Fruit fly (Drosophila melanogaster): Measurements from ENCODE around the gene CG44038.

CG44038 gene

DNA sequence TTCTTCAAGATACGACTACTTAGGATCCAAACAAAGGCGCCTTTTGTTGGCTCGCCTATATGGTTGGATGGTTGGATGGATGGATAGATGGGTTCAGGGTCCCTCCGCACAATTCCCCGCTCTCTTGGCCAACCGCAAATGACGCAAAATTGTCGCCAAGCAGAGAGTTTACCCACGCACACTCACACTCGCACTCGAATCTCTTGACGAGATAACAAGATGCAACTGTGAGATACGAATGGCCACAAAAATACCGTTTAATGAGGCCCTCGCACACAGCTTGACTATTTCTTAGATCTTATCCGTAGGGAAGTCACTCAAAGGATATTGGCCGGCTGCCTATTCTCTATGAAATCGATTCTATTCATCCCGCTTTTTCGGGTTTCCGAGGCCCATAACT is 950 bp upstream of the CG44038 start (continued):
- no peak for TF ChIP-seq CG2116 (GFP tag; optimal IDR thresholded peaks at IDR 0.05)

DNA sequence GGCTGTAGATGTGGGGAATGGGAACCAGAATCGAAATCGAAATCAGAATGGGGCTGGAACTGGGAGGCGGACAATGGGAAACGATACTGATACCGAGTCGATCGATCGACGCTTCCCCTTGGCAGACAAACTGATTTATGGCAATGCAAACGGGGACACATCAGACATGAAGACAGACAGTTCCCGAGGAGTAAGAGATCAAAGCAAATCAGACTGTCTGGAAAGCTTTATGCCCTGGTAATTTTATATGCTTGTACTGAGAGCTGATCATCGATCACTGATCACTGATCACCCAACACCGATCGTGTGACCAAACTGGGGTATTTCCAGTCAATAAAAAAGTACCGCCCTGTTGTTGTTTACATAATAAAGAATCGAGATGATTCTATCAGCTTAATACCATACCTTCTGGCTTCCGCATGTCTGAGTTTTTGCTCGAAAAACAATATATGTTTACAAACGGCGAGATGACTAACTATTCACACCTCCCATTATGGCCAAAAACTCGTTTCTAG is 9.2 kb downstream of the CG44038 start:
- TF ChIP-seq grau (tag; optimal IDR thresholded peaks at IDR 0.05) (no peak), CG34376 (GFP tag; optimal IDR thresholded peaks at IDR 0.05) (peak; percentile 42), ssp (GFP tag; IDR thresholded peaks at IDR 0.05) (no peak), trh (GFP tag; optimal IDR thresholded peaks at IDR 0.05) (no peak), twi (tag; optimal IDR thresholded peaks at IDR 0.05) (peak; percentile 12), Ets97D (GFP tag; optimal IDR thresholded peaks at IDR 0.05) (no peak), H2.0 (GFP tag; IDR thresholded peaks at IDR 0.05) (no peak)

dm6 chr3R:12270590-12270989 is 9.8 kb downstream of the CG44038 start, which contains the start of gene CG17738:
Gene CG17738, plus strand, starts transcription at chr3R:12270890.
- TF ChIP-seq eve (GFP tag; optimal IDR thresholded peaks at IDR 0.05) (peak in 1 of 2 experiments; percentile 3), hkb (optimal IDR thresholded peaks at IDR 0.05) (no peak), hkb (GFP tag; IDR thresholded peaks at IDR 0.05) (no peak), crp (GFP tag; optimal IDR thresholded peaks at IDR 0.05) (no peak), CG12769 (tag; optimal IDR thresholded peaks at IDR 0.05) (peak; percentile 13), MTF-1 (GFP tag; optimal IDR thresholded peaks at IDR 0.05; ENCODE audit: borderline replicate concordance) (no peak), dysf (GFP tag; IDR thresholded peaks at IDR 0.05) (no peak), fd64A (GFP tag; optimal IDR thresholded peaks at IDR 0.05) (no peak), cas (GFP tag; IDR thresholded peaks at IDR 0.05) (no peak)

dm6 chr3R:12272826-12273225 is 12.1 kb downstream of the CG44038 start, which contains the start of gene Sfp87B:
Gene Sfp87B, plus strand, starts transcription at chr3R:12273126.
- TF ChIP-seq pros (GFP tag; optimal IDR thresholded peaks at IDR 0.05) (no peak), CG9215 (GFP tag; IDR thresholded peaks at IDR 0.05) (no peak), Hey (tag; optimal IDR thresholded peaks at IDR 0.05) (no peak), pho (GFP tag; optimal IDR thresholded peaks at IDR 0.05) (no peak), CG10543 (GFP tag; optimal IDR thresholded peaks at IDR 0.05) (no peak), CG10147 (GFP tag; optimal IDR thresholded peaks at IDR 0.05) (no peak), sqz (GFP tag; optimal IDR thresholded peaks at IDR 0.05) (no peak), onecut (GFP tag; IDR thresholded peaks at IDR 0.05) (no peak)

DNA sequence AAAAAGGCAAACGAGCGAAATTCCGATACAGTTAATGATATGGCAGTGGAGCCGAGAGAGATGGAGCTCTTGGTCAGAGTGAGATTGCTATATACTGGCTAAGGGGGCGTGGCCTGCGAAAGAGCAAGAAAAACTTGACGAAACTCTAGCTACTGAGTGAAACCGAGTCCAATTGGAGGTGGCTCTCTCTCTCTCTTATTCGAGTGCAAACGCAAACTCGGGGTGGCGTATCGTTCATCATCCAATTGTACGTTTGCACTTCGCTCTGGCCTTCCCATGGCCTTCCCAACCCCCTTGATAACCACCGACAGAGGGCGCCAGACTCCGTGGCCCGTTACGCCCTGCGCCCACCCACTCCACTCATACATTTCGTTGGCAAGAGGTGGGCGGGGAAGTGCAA is 18.2 kb downstream of the CG44038 start:
- TF ChIP-seq CG2116 (GFP tag; optimal IDR thresholded peaks at IDR 0.05) (no peak), Deaf1 (tag; optimal IDR thresholded peaks at IDR 0.05) (peak; percentile 65), CG18476 (GFP tag; optimal IDR thresholded peaks at IDR 0.05) (no peak), aop (GFP tag; IDR thresholded peaks at IDR 0.05) (no peak), CTCF (GFP tag; optimal IDR thresholded peaks at IDR 0.05) (peak; percentile 87), seq (GFP tag; IDR thresholded peaks at IDR 0.05) (peak; percentile 65; the same call in 1 of the 2 replicates), chinmo (GFP tag; IDR thresholded peaks at IDR 0.05; ENCODE audit: partially characterized antibody) (peak; percentile 48; the same call in 1 of the 4 replicates), CG3163 (GFP tag; optimal IDR thresholded peaks at IDR 0.05) (no peak), crol (GFP tag; IDR thresholded peaks at IDR 0.05) (peak; percentile 83), CG3407 (GFP tag; optimal IDR thresholded peaks at IDR 0.05) (no peak), Opbp (GFP tag; IDR thresholded peaks at IDR 0.05; ENCODE audit: partially characterized antibody) (0 out of 3 replicates have a peak, but pooled peaks have one; percentile 22), vfl (GFP tag; optimal IDR thresholded peaks at IDR 0.05) (no peak), vvl (GFP tag; IDR thresholded peaks at IDR 0.05) (no peak), CG13287 (GFP tag; IDR thresholded peaks at IDR 0.05; ENCODE audit: partially characterized antibody) (peak; percentile 23; the same call in 1 of the 2 replicates), HLH4C (GFP tag; IDR thresholded peaks at IDR 0.05; ENCODE audit: partially characterized antibody) (0 out of 3 replicates have a peak, but pooled peaks have one; percentile 6), CG6765 (GFP tag; optimal IDR thresholded peaks at IDR 0.05) (no peak), ftz-f1 (GFP tag; optimal IDR thresholded peaks at IDR 0.05) (peak; percentile 59), CG17612 (GFP tag; IDR thresholded peaks at IDR 0.05) (no peak), bbx (GFP tag; IDR thresholded peaks at IDR 0.05; ENCODE audit: partially characterized antibody) (peak; percentile 30; the same call in 1 of the 2 replicates), Hr78 (GFP tag; optimal IDR thresholded peaks at IDR 0.05) (peak in 1 of 2 experiments; percentile 81), abd-A (tag; optimal IDR thresholded peaks at IDR 0.05) (peak; percentile 24)

Measured in whole organism, embryonic.